Worm (Caenorhabditis elegans) whole organism, mixed stage, embryonic: ENCODE results near the gene W04G3.11.

Source experiments
- elt-3 ChIP-seq: fragments of 150-350 bp; optimal IDR thresholded peaks from 2 replicates; lab custom pipeline; 2014; ENCODE audit warnings: missing biosample characterization, missing genetic modification characterization
- flh-1 ChIP-seq: fragments of 200-800 bp; sonication (Bioruptor generic); optimal IDR thresholded peaks from 2 replicates; lab custom pipeline; 2018; ENCODE audit warnings: mild to moderate bottlenecking, missing genetic modification characterization, moderate library complexity, missing compliant biosample characterization
- ham-2 ChIP-seq: fragments of 200-800 bp; sonication (Bioruptor generic); optimal IDR thresholded peaks from 2 replicates; lab custom pipeline; 2018; ENCODE audit warnings: mild to moderate bottlenecking, missing genetic modification characterization, missing compliant biosample characterization
- lin-13 ChIP-seq: fragments of 150-350 bp; optimal IDR thresholded peaks from 2 replicates; lab custom pipeline; 2014; ENCODE audit warnings: missing biosample characterization, missing genetic modification characterization
- mep-1 ChIP-seq: fragments of 150-350 bp; optimal IDR thresholded peaks from 2 replicates; lab custom pipeline; 2017; ENCODE audit warnings: missing biosample characterization, missing genetic modification reagents, missing genetic modification characterization, inconsistent platforms
- nhr-28 ChIP-seq: fragments of 150-350 bp; optimal IDR thresholded peaks from 2 replicates; lab custom pipeline; 2014; ENCODE audit warnings: missing biosample characterization, missing genetic modification characterization
- nhr-76 ChIP-seq: sonication (generic microtip); optimal IDR thresholded peaks from 2 replicates; lab custom pipeline; 2017; ENCODE audit warnings: missing biosample characterization, missing genetic modification characterization
- sem-2 ChIP-seq: fragments of 200-800 bp; sonication (Bioruptor generic); optimal IDR thresholded peaks from 2 replicates; lab custom pipeline; 2018; ENCODE audit warnings: mild to moderate bottlenecking, missing genetic modification characterization, missing compliant biosample characterization
- snpc-4 ChIP-seq: fragments of 150-350 bp; optimal IDR thresholded peaks from 2 replicates; lab custom pipeline; 2014; ENCODE audit warnings: missing biosample characterization, missing genetic modification characterization
- unc-39 ChIP-seq: fragments of 150-350 bp; optimal IDR thresholded peaks from 2 replicates; lab custom pipeline; 2014; ENCODE audit warnings: missing biosample characterization, missing genetic modification characterization
- unc-62 ChIP-seq: fragments of 150-350 bp; optimal IDR thresholded peaks from 2 replicates; lab custom pipeline; 2014; ENCODE audit warnings: missing biosample characterization, missing genetic modification reagents, missing genetic modification characterization

ce11 chrX:11078150-11078549 lies 10.8 kb upstream of the W04G3.11 start, which contains the start of gene W04G3.10:
- TF ChIP-seq elt-3 (tag; lab: Kevin White, UChicago) (no peak), unc-62 (GFP tag; lab: Kevin White, UChicago) (no peak), flh-1 (GFP tag; lab: Kevin White, UChicago) (no peak), ham-2 (GFP tag; lab: Kevin White, UChicago) (no peak), nhr-76 (tag; lab: Kevin White, UChicago) (no peak), mep-1 (tag; lab: Kevin White, UChicago) (no peak), nhr-28 (tag; lab: Kevin White, UChicago) (no peak), sem-2 (GFP tag; lab: Kevin White, UChicago) (no peak), lin-13 (tag; lab: Kevin White, UChicago) (no peak), snpc-4 (no peak), unc-39 (tag; lab: Kevin White, UChicago) (no peak)
